Worm (Caenorhabditis elegans) whole organism, L1 larva: ENCODE results near the gene eef-1A.1.

Experiments
- blmp-1 ChIP-seq: fragments of 150-350 bp; optimal IDR thresholded peaks from 2 replicates; lab custom pipeline; 2014; ENCODE audit warnings: missing biosample characterization, missing genetic modification characterization
- ceh-82 ChIP-seq, 3 experiments: fragments of 150-350 bp in 1 of 3; sonication (generic microtip) in 2 of 3; optimal IDR thresholded peaks; 2 replicates each; lab custom pipeline; 2014 to 2017; ENCODE audit warnings: missing biosample characterization in 3 of 3, missing genetic modification characterization in 3 of 3
- ces-1 ChIP-seq: fragments of 150-350 bp; optimal IDR thresholded peaks from 2 replicates; lab custom pipeline; 2014; ENCODE audit warnings: missing biosample characterization, missing genetic modification reagents, missing genetic modification characterization
- egl-27 ChIP-seq, 2 experiments: fragments of 150-350 bp in 1 of 2; sonication (generic microtip); optimal IDR thresholded peaks; 3 replicates each; lab custom pipeline; 2017 to 2018; ENCODE audit warnings: missing biosample characterization in 2 of 2, missing genetic modification characterization in 2 of 2, missing genetic modification reagents in 2 of 2
- irx-1 ChIP-seq: sonication (generic microtip); optimal IDR thresholded peaks from 2 replicates; lab custom pipeline; 2016; ENCODE audit warnings: missing genetic modification characterization, missing compliant biosample characterization
- lin-13 ChIP-seq: fragments of 150-350 bp; optimal IDR thresholded peaks from 2 replicates; lab custom pipeline; 2014; ENCODE audit warnings: missing biosample characterization, missing genetic modification reagents, missing genetic modification characterization
- lir-3 ChIP-seq: sonication (generic microtip); optimal IDR thresholded peaks from 2 replicates; lab custom pipeline; 2016; ENCODE audit warnings: mild to moderate bottlenecking, missing genetic modification characterization, moderate library complexity, missing compliant biosample characterization; ENCODE audit not compliant: poor library complexity
- nhr-28 ChIP-seq: fragments of 150-350 bp; optimal IDR thresholded peaks from 2 replicates; lab custom pipeline; 2014; ENCODE audit warnings: missing biosample characterization, missing genetic modification characterization
- snpc-4 ChIP-seq: fragments of 150-350 bp; optimal IDR thresholded peaks from 2 replicates; lab custom pipeline; 2014; ENCODE audit warnings: missing biosample characterization, missing genetic modification characterization
- unc-62 ChIP-seq: fragments of 150-350 bp; optimal IDR thresholded peaks from 2 replicates; lab custom pipeline; 2014; ENCODE audit warnings: missing biosample characterization, missing genetic modification reagents, missing genetic modification characterization
- zag-1 ChIP-seq: fragments of 150-350 bp; optimal IDR thresholded peaks from 2 replicates; lab custom pipeline; 2014; ENCODE audit warnings: missing biosample characterization, missing genetic modification characterization
- zip-4 ChIP-seq: fragments of 200-800 bp; sonication (Bioruptor generic); optimal IDR thresholded peaks from 2 replicates; lab custom pipeline; 2018; ENCODE audit warnings: mild to moderate bottlenecking, missing genetic modification characterization, moderate library complexity, missing compliant biosample characterization
- ztf-11 ChIP-seq, 2 experiments: sonication (generic microtip); optimal IDR thresholded peaks; 2 replicates each; lab custom pipeline; 2016 to 2017; ENCODE audit warnings: missing genetic modification characterization in 2 of 2, missing biosample characterization in 1 of 2, missing compliant biosample characterization in 1 of 2

DNA sequence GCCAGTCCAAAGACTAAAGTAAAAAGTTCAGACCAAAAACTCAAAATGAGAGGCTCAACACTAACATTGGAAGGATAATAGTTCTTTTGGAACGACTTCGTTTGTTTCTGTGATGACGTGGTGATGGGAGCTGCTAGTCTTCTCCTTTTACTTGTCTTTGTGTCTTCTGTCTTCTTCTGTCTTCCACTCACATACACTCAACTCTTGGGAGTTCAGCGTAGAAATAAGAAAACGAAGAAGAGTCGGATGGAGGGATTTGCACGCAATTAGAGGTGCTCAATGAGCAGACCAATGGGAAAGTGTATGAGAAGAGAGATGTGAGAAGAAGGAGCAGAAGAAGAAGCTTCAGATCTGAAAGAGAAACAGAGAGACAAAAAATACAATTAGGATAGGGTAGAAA lies 40.5 kb upstream of the eef-1A.1 start:
- TF ChIP-seq snpc-4 (tag; lab: Kevin White, UChicago) (no peak), egl-27 (tag; optimal IDR thresholded peaks at IDR 0.05; lab: Kevin White, UChicago) (no peak), ces-1 (GFP tag; lab: Kevin White, UChicago) (no peak), irx-1 (tag; lab: Kevin White, UChicago) (no peak), lin-13 (no peak), lir-3 (tag; lab: Kevin White, UChicago) (no peak), nhr-28 (no peak), ceh-82 (tag; optimal IDR thresholded peaks at IDR 0.05; lab: Kevin White, UChicago) (no peak), unc-62 (no peak), zag-1 (tag; lab: Kevin White, UChicago) (no peak), blmp-1 (no peak), ztf-11 (tag; optimal IDR thresholded peaks at IDR 0.05; lab: Kevin White, UChicago) (no peak), zip-4 (GFP tag; lab: Kevin White, UChicago) (no peak)
